Worm (Caenorhabditis elegans): ENCODE results near the gene cul-1.

cul-1 gene

DNA sequence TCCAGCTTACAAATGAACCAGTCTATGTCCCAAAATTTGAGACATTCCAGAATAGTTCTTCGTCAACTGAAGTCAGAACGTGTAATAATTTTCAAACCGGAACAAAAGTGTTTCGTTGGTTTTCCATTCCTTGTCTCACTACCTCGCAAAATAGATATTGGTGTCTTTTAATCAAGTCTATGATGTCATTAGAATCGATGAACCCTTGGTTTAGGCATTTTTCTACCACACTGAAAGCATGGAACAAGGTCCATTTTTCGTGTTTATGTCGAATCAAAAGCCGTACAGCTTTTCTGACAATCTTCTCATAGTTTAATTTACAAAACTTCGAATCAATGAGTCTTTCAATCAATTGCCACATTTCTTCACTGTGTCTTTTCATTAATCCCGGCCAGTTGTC, 24.3 kb upstream of the cul-1 start, which contains the start of gene H04D03.7:
Gene H04D03.7, minus strand, starts transcription at position 101 of the 400 bp plus-strand sequence.
- TF ChIP-seq nhr-12 (tag; optimal IDR thresholded peaks at IDR 0.05) (no peak), tbx-8 (GFP tag; optimal IDR thresholded peaks at IDR 0.05) (no peak), nhr-28 (tag; optimal IDR thresholded peaks at IDR 0.05) (no peak), M03D4.4 (tag; optimal IDR thresholded peaks at IDR 0.05) (no peak), nhr-237 (tag; optimal IDR thresholded peaks at IDR 0.05) (no peak), ces-1 (GFP tag; optimal IDR thresholded peaks at IDR 0.05) (no peak), mab-5 (tag; optimal IDR thresholded peaks at IDR 0.05) (no peak), ztf-11 (tag; optimal IDR thresholded peaks at IDR 0.05) (no peak), hlh-1 (tag; optimal IDR thresholded peaks at IDR 0.05) (no peak), nhr-76 (tag; optimal IDR thresholded peaks at IDR 0.05) (no peak), unc-62 (GFP tag; optimal IDR thresholded peaks at IDR 0.05) (no peak), lsy-2 (tag; optimal IDR thresholded peaks at IDR 0.05) (no peak), elt-3 (tag; optimal IDR thresholded peaks at IDR 0.05) (no peak), sem-2 (GFP tag; optimal IDR thresholded peaks at IDR 0.05) (no peak)

ce11 chrIII:10451012-10451411, 20.0 kb upstream of the cul-1 start, which contains the start of gene H04D03.4:
Gene H04D03.4 (minus strand): TSS chrIII:10451112.
- TF ChIP-seq mls-2 (tag; optimal IDR thresholded peaks at IDR 0.05) (no peak), mep-1 (tag; optimal IDR thresholded peaks at IDR 0.05) (no peak), bed-3 (GFP tag; optimal IDR thresholded peaks at IDR 0.05) (no peak), unc-120 (tag; optimal IDR thresholded peaks at IDR 0.05; ENCODE audit: poor library complexity, severe bottlenecking) (no peak), snpc-4 (tag; optimal IDR thresholded peaks at IDR 0.05) (no peak), zip-8 (tag; optimal IDR thresholded peaks at IDR 0.05) (no peak), elt-3 (tag; optimal IDR thresholded peaks at IDR 0.05) (no peak), drap-1 (GFP tag; optimal IDR thresholded peaks at IDR 0.05) (no peak), nhr-12 (tag; optimal IDR thresholded peaks at IDR 0.05) (no peak), M03D4.4 (tag; optimal IDR thresholded peaks at IDR 0.05) (no peak), lin-13 (tag; optimal IDR thresholded peaks at IDR 0.05) (no peak), pha-4 (tag; optimal IDR thresholded peaks at IDR 0.05) (no peak), elt-1 (tag; optimal IDR thresholded peaks at IDR 0.05; ENCODE audit: borderline replicate concordance, insufficient read depth) (no peak), unc-39 (tag; optimal IDR thresholded peaks at IDR 0.05) (no peak)

ce11 chrIII:10460427-10461163, 10.4 kb upstream of the cul-1 start, which contains the start of gene ecps-1:
Gene ecps-1 (minus strand): TSS chrIII:10460551.
- TF ChIP-seq lin-32 (GFP tag; optimal IDR thresholded peaks at IDR 0.05) (no peak), tbx-8 (GFP tag; optimal IDR thresholded peaks at IDR 0.05) (no peak), sptf-1 (tag; optimal IDR thresholded peaks at IDR 0.05) (no peak), ztf-11 (tag; optimal IDR thresholded peaks at IDR 0.05) (no peak), nhr-237 (tag; optimal IDR thresholded peaks at IDR 0.05) (peak; percentile 88), ham-2 (GFP tag; optimal IDR thresholded peaks at IDR 0.05) (no peak), M03D4.4 (tag; optimal IDR thresholded peaks at IDR 0.05) (no peak), drap-1 (GFP tag; optimal IDR thresholded peaks at IDR 0.05) (no peak), nhr-2 (tag; optimal IDR thresholded peaks at IDR 0.05) (peak; percentile 20), mls-2 (tag; optimal IDR thresholded peaks at IDR 0.05) (no peak), ceh-39 (tag; optimal IDR thresholded peaks at IDR 0.05) (peak; percentile 81), zip-8 (tag; optimal IDR thresholded peaks at IDR 0.05) (no peak), ceh-83 (GFP tag; optimal IDR thresholded peaks at IDR 0.05) (no peak), blmp-1 (tag; optimal IDR thresholded peaks at IDR 0.05) (no peak), unc-39 (tag; optimal IDR thresholded peaks at IDR 0.05) (no peak), elt-3 (tag; optimal IDR thresholded peaks at IDR 0.05) (no peak), flh-1 (GFP tag; optimal IDR thresholded peaks at IDR 0.05) (no peak), mep-1 (tag; optimal IDR thresholded peaks at IDR 0.05) (peak; percentile 98), lin-13 (tag; optimal IDR thresholded peaks at IDR 0.05) (peak; percentile 63), unc-120 (tag; optimal IDR thresholded peaks at IDR 0.05; ENCODE audit: poor library complexity, severe bottlenecking) (no peak), mab-5 (tag; optimal IDR thresholded peaks at IDR 0.05) (no peak), lsy-2 (tag; optimal IDR thresholded peaks at IDR 0.05) (peak; percentile 74), pha-4 (tag; optimal IDR thresholded peaks at IDR 0.05) (peak; percentile 66), snpc-4 (tag; optimal IDR thresholded peaks at IDR 0.05) (no peak), unc-62 (GFP tag; optimal IDR thresholded peaks at IDR 0.05) (no peak), ces-1 (GFP tag; optimal IDR thresholded peaks at IDR 0.05) (peak; percentile 85), nhr-12 (tag; optimal IDR thresholded peaks at IDR 0.05) (no peak), elt-1 (tag; optimal IDR thresholded peaks at IDR 0.05; ENCODE audit: borderline replicate concordance, insufficient read depth) (no peak), nhr-76 (tag; optimal IDR thresholded peaks at IDR 0.05) (no peak), sem-2 (GFP tag; optimal IDR thresholded peaks at IDR 0.05) (no peak), cnd-1 (tag; optimal IDR thresholded peaks at IDR 0.05) (peak; percentile 24), bed-3 (GFP tag; optimal IDR thresholded peaks at IDR 0.05) (no peak), ceh-43 (GFP tag; optimal IDR thresholded peaks at IDR 0.05) (no peak), nhr-28 (tag; optimal IDR thresholded peaks at IDR 0.05) (no peak), hlh-1 (tag; optimal IDR thresholded peaks at IDR 0.05) (no peak)
